Fruit fly (Drosophila melanogaster): ENCODE results near the gene sloth2.
A peak's percentile ranks its signal among the peaks of the same experiment; 100 is the strongest.

Gene sloth2

dm6 chrX:6985980-6986827 is 25.0 kb upstream of the sloth2 start, which contains the start of gene bou (continued):
- TF ChIP-seq slp2 (GFP tag; optimal IDR thresholded peaks at IDR 0.05) (no peak), CG2199 (GFP tag; IDR thresholded peaks at IDR 0.05) (0 out of 3 replicates have a peak, but pooled peaks have one; percentile 71), Sry-β (GFP tag; optimal IDR thresholded peaks at IDR 0.05) (peak; percentile 90), CG18476 (GFP tag; optimal IDR thresholded peaks at IDR 0.05) (no peak), esg (GFP tag; conservative IDR thresholded peaks at IDR 0.05) (no peak), kni (GFP tag; optimal IDR thresholded peaks at IDR 0.05) (peak; percentile 74), Hr78 (GFP tag; optimal IDR thresholded peaks at IDR 0.05) (peak in 1 of 2 experiments; percentile 97), gem (tag; optimal IDR thresholded peaks at IDR 0.05) (peak; percentile 2), Deaf1 (tag; optimal IDR thresholded peaks at IDR 0.05) (peak; percentile 5)

dm6 chrX:6987091-6987490 is 24.1 kb upstream of the sloth2 start:
- TF ChIP-seq chinmo (GFP tag; IDR thresholded peaks at IDR 0.05; ENCODE audit: partially characterized antibody): 0 out of 4 replicates have a peak, but pooled peaks have one; percentile 47
- peak in 1 of 2 experiments; percentile 51 for TF ChIP-seq Pdp1 (GFP tag; optimal IDR thresholded peaks at IDR 0.05)
- TF ChIP-seq D19B (GFP tag; optimal IDR thresholded peaks at IDR 0.05): peak; percentile 81
- TF ChIP-seq Trl (optimal IDR thresholded peaks at IDR 0.05): peak; percentile 58 to 72
- no peak for TF ChIP-seq Trl (GFP tag; optimal IDR thresholded peaks at IDR 0.05)
- no peak for TF ChIP-seq CG31441 (GFP tag; IDR thresholded peaks at IDR 0.05)
- TF ChIP-seq cg (GFP tag; optimal IDR thresholded peaks at IDR 0.05): no peak
- peak; percentile 18; the same call in 1 of the 3 replicates for TF ChIP-seq row (GFP tag; IDR thresholded peaks at IDR 0.05)
- TF ChIP-seq sens (GFP tag): peak; percentile 77
- TF ChIP-seq pfk (GFP tag; optimal IDR thresholded peaks at IDR 0.05): peak; percentile 98
- no peak for TF ChIP-seq Meics (GFP tag; optimal IDR thresholded peaks at IDR 0.05)
- TF ChIP-seq CG14667 (GFP tag; IDR thresholded peaks at IDR 0.05): no peak
- TF ChIP-seq Fer2 (tag; optimal IDR thresholded peaks at IDR 0.05): no peak

dm6 chrX:6988082-6988481 is 23.1 kb upstream of the sloth2 start:
- TF ChIP-seq wek (GFP tag; optimal IDR thresholded peaks at IDR 0.05) (no peak), CG12391 (tag; optimal IDR thresholded peaks at IDR 0.05) (no peak), eve (GFP tag; optimal IDR thresholded peaks at IDR 0.05) (peak in 1 of 2 experiments; percentile 26), ara (GFP tag; IDR thresholded peaks at IDR 0.05) (no peak), CG34376 (GFP tag; optimal IDR thresholded peaks at IDR 0.05) (peak; percentile 11), sug (tag; optimal IDR thresholded peaks at IDR 0.05) (peak; percentile 12), D19A (tag; optimal IDR thresholded peaks at IDR 0.05) (peak; percentile 13)

- TF ChIP-seq kni (GFP tag; optimal IDR thresholded peaks at IDR 0.05) (peak; percentile 60), tll (GFP tag; optimal IDR thresholded peaks at IDR 0.05) (peak in 1 of 2 experiments; percentile 13), D (optimal IDR thresholded peaks at IDR 0.05) (peak; percentile 64), D (GFP tag; optimal IDR thresholded peaks at IDR 0.05) (peak; percentile 29), CG8924 (tag; optimal IDR thresholded peaks at IDR 0.05) (peak; percentile 0), CG3163 (GFP tag; optimal IDR thresholded peaks at IDR 0.05) (peak; percentile 10), seq (GFP tag; IDR thresholded peaks at IDR 0.05) (0 out of 2 replicates have a peak, but pooled peaks have one; percentile 43), nerfin-1 (tag; optimal IDR thresholded peaks at IDR 0.05) (peak; percentile 94), Trl (optimal IDR thresholded peaks at IDR 0.05) (peak; percentile 72 to 90), Trl (GFP tag; optimal IDR thresholded peaks at IDR 0.05) (no peak), psq (GFP tag; optimal IDR thresholded peaks at IDR 0.05) (peak; percentile 26), z (GFP tag; IDR thresholded peaks at IDR 0.05) (peak; percentile 79), CG15479 (GFP tag; optimal IDR thresholded peaks at IDR 0.05) (peak; percentile 32), CG11723 (GFP tag; optimal IDR thresholded peaks at IDR 0.05) (no peak), prd (optimal IDR thresholded peaks at IDR 0.05) (no peak), prd (GFP tag; IDR thresholded peaks at IDR 0.05) (no peak), CG34224 (GFP tag; IDR thresholded peaks at IDR 0.05; ENCODE audit: partially characterized antibody) (0 out of 3 replicates have a peak, but pooled peaks have one; percentile 27)
These were observed 22.4 kb upstream of the sloth2 start for dm6 chrX:6988632-6989338.
